Worm (Caenorhabditis elegans): Measurements from ENCODE around the gene npp-18.
A peak's percentile ranks its signal among the peaks of the same experiment; 100 is the strongest.

- no peak for TF ChIP-seq hnd-1 (tag; optimal IDR thresholded peaks at IDR 0.05)
- no peak for TF ChIP-seq ama-1 (optimal IDR thresholded peaks at IDR 0.05)
- TF ChIP-seq aly-1 (tag; optimal IDR thresholded peaks at IDR 0.05), result no peak
- no peak for TF ChIP-seq hmg-4 (GFP tag; optimal IDR thresholded peaks at IDR 0.05)
- TF ChIP-seq F13C5.2 (tag; optimal IDR thresholded peaks at IDR 0.05), result no peak
- no peak for TF ChIP-seq B0310.2 (tag; optimal IDR thresholded peaks at IDR 0.05)
- TF ChIP-seq ceh-36 (tag; optimal IDR thresholded peaks at IDR 0.05), result no peak
- TF ChIP-seq tra-4 (tag; optimal IDR thresholded peaks at IDR 0.05), result no peak
- no peak for TF ChIP-seq ceh-13 (GFP tag; optimal IDR thresholded peaks at IDR 0.05)
- no peak for TF ChIP-seq flt-1 (GFP tag; IDR thresholded peaks at IDR 0.05)
- TF ChIP-seq hmbx-1 (tag; optimal IDR thresholded peaks at IDR 0.05), result no peak
- TF ChIP-seq tbx-37 (GFP tag; conservative IDR thresholded peaks at IDR 0.05), result no peak
- TF ChIP-seq scrt-1 (GFP tag; IDR thresholded peaks at IDR 0.05), result no peak
- TF ChIP-seq pes-1 (GFP tag; IDR thresholded peaks at IDR 0.05), result 0 out of 2 replicates have a peak, but pooled peaks have one; percentile 25
These were observed 37.9 kb upstream of the npp-18 start for ce11 chrIII:13258752-13259151.
